Worm (Caenorhabditis elegans) whole organism, L3 larva: Measurements from ENCODE around the gene dlst-1.

ENCODE experiments used
- elt-1 ChIP-seq: fragments of 150-350 bp; optimal IDR thresholded peaks from 2 replicates; lab custom pipeline; 2014; ENCODE audit warnings: missing biosample characterization, missing genetic modification characterization
- fkh-10 ChIP-seq: sonication (generic microtip); optimal IDR thresholded peaks from 2 replicates; lab custom pipeline; 2017; ENCODE audit warnings: missing biosample characterization, missing genetic modification reagents, missing genetic modification characterization
- lsy-12 ChIP-seq: sonication (generic microtip); optimal IDR thresholded peaks from 2 replicates; lab custom pipeline; 2016; ENCODE audit warnings: mild to moderate bottlenecking, missing genetic modification characterization, missing compliant biosample characterization
- nhr-237 ChIP-seq: fragments of 150-350 bp; optimal IDR thresholded peaks from 2 replicates; lab custom pipeline; 2014; ENCODE audit warnings: missing biosample characterization, missing genetic modification characterization
- snpc-4 ChIP-seq: fragments of 150-350 bp; optimal IDR thresholded peaks from 2 replicates; lab custom pipeline; 2014; ENCODE audit warnings: missing biosample characterization, missing genetic modification characterization
- unc-39 ChIP-seq: sonication (generic microtip); optimal IDR thresholded peaks from 4 replicates; lab custom pipeline; 2017; ENCODE audit warnings: missing biosample characterization, missing genetic modification characterization
- unc-62 ChIP-seq: fragments of 150-350 bp; sonication (generic microtip); optimal IDR thresholded peaks from 4 replicates; lab custom pipeline; 2014; ENCODE audit warnings: missing biosample characterization, missing genetic modification reagents, missing genetic modification characterization
- zag-1 ChIP-seq: fragments of 150-350 bp; optimal IDR thresholded peaks from 2 replicates; lab custom pipeline; 2014; ENCODE audit warnings: missing biosample characterization, missing genetic modification characterization
- ztf-4 ChIP-seq: fragments of 150-350 bp; optimal IDR thresholded peaks from 2 replicates; lab custom pipeline; 2014; ENCODE audit warnings: missing biosample characterization, missing genetic modification characterization

ce11 chrV:6690075-6690474 is 18.8 kb downstream of the dlst-1 start:
- TF ChIP-seq snpc-4 (tag; lab: Kevin White, UChicago) (no peak), elt-1 (tag; lab: Kevin White, UChicago) (no peak), zag-1 (no peak), fkh-10 (GFP tag; lab: Kevin White, UChicago) (no peak), lsy-12 (tag; lab: Kevin White, UChicago) (no peak), nhr-237 (tag; lab: Kevin White, UChicago) (no peak), ztf-4 (no peak), unc-39 (no peak), unc-62 (GFP tag; lab: Kevin White, UChicago) (no peak)
